Worm (Caenorhabditis elegans) whole organism, early embryonic: Measurements from ENCODE around the gene ZK896.5.

Source experiments
- F13C5.2 ChIP-seq: sonication (generic microtip); optimal IDR thresholded peaks from 2 replicates; lab custom pipeline; 2017; ENCODE audit warnings: mild to moderate bottlenecking, missing genetic modification characterization, inconsistent platforms, missing compliant biosample characterization
- ama-1 ChIP-seq: fragments of 150-350 bp; optimal IDR thresholded peaks from 2 replicates; lab custom pipeline; 2014
- flt-1 ChIP-seq: fragments of 200-800 bp; sonication (Bioruptor generic); IDR thresholded peaks from 2 replicates; pipeline ENCODE4 v1.3.6; 2022; ENCODE audit warnings: missing genetic modification characterization, missing compliant biosample characterization
- hmbx-1 ChIP-seq: sonication (generic microtip); optimal IDR thresholded peaks from 2 replicates; lab custom pipeline; 2016; ENCODE audit warnings: mild to moderate bottlenecking, missing genetic modification characterization, missing compliant biosample characterization
- hmg-4 ChIP-seq: fragments of 200-800 bp; sonication (Bioruptor generic); optimal IDR thresholded peaks from 2 replicates; lab custom pipeline; 2018; ENCODE audit warnings: mild to moderate bottlenecking, missing genetic modification characterization, missing compliant biosample characterization
- hnd-1 ChIP-seq: sonication (generic microtip); optimal IDR thresholded peaks from 2 replicates; lab custom pipeline; 2016; ENCODE audit warnings: missing genetic modification characterization, missing compliant biosample characterization
- pes-1 ChIP-seq: fragments of 200-800 bp; sonication (Bioruptor generic); IDR thresholded peaks from 2 replicates; pipeline ENCODE4 v1.3.6; 2022; ENCODE audit warnings: missing genetic modification reagents, missing genetic modification characterization, missing compliant biosample characterization
- scrt-1 ChIP-seq: fragments of 200-800 bp; sonication (Bioruptor generic); IDR thresholded peaks from 2 replicates; pipeline ENCODE4 v1.3.6; 2022; ENCODE audit warnings: missing genetic modification characterization, missing compliant biosample characterization
- sea-1 ChIP-seq: fragments of 200-800 bp; sonication (Bioruptor generic); conservative IDR thresholded peaks from 2 replicates; pipeline ENCODE4 v1.3.6; 2022; ENCODE audit warnings: missing genetic modification characterization, missing compliant biosample characterization
- tbx-11 ChIP-seq: fragments of 200-800 bp; sonication (Bioruptor generic); IDR thresholded peaks from 2 replicates; pipeline ENCODE4 v1.3.6; 2022; ENCODE audit warnings: missing genetic modification characterization, missing compliant biosample characterization
- tbx-37 ChIP-seq: fragments of 200-800 bp; sonication (Bioruptor generic); conservative IDR thresholded peaks from 2 replicates; pipeline ENCODE4 v1.3.6; 2022; ENCODE audit warnings: missing genetic modification reagents, missing genetic modification characterization, missing compliant biosample characterization
- tra-4 ChIP-seq: sonication (generic microtip); optimal IDR thresholded peaks from 2 replicates; lab custom pipeline; 2017; ENCODE audit warnings: missing genetic modification characterization, missing compliant biosample characterization

- TF ChIP-seq tbx-11 (GFP tag; lab: Robert Waterston, UW) (no peak), F13C5.2 (tag; lab: Kevin White, UChicago) (no peak), ama-1 (lab: Kevin White, UChicago) (no peak), flt-1 (GFP tag; lab: Robert Waterston, UW) (no peak), hmg-4 (GFP tag; lab: Kevin White, UChicago) (no peak), tra-4 (tag; lab: Kevin White, UChicago) (no peak), scrt-1 (GFP tag; lab: Robert Waterston, UW) (no peak), pes-1 (no peak), sea-1 (GFP tag; lab: Robert Waterston, UW) (no peak), hnd-1 (tag; lab: Kevin White, UChicago) (no peak), hmbx-1 (tag; lab: Kevin White, UChicago) (no peak), tbx-37 (no peak)
These were observed 17.7 kb upstream of the ZK896.5 start for ce11 chrIV:12897146-12897545.
